Worm (Caenorhabditis elegans): Measurements from ENCODE around the gene stt-3.

Gene stt-3

DNA sequence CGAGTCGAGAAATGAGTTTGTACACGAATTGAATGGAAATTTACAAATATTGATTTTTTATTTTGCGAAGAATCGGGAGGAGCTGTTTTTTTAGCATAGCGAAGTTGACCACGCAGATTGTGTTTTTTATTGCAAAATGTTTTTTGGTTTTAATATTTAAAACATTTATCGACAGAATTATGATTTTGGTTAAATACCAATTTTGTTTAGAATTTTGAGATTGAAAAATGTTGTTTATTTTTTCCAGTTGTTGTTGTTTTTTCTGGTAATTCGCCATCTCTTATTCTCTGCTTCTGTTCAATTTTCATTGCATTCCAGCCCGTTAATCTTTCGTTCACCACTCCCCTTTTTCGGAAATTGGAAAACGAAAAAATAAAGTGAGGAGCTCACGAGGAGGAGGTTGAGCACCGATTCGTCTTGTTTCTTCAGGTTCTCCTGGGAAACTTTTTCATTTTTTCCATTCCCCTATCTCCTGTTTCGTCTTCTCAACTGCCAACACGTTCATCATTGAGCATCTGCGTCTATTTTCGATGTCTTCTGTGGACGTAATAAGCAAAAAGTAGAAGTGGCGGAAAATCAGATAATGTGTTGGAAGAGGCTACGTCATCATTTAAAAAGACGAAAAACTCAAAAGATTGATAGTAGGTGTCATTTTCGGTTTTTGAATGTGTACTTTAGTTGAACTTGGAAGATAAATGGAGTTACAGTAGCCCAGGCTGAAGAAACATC, 47.7 kb downstream of the stt-3 start, which contains the start of gene F47D12.7:
F47D12.7 (minus strand) TSS at position 51 of the 729 bp plus-strand sequence.
- no peak for TF ChIP-seq ceh-31 (tag; optimal IDR thresholded peaks at IDR 0.05)
- no peak for TF ChIP-seq ceh-14 (tag; optimal IDR thresholded peaks at IDR 0.05)
- no peak for TF ChIP-seq K02D7.2 (tag; optimal IDR thresholded peaks at IDR 0.05)
- no peak for TF ChIP-seq ceh-34 (tag; optimal IDR thresholded peaks at IDR 0.05)
- TF ChIP-seq C38D4.7 (GFP tag; optimal IDR thresholded peaks at IDR 0.05): no peak
- no peak for TF ChIP-seq tbx-7 (tag; optimal IDR thresholded peaks at IDR 0.05)
- TF ChIP-seq zip-5 (tag; optimal IDR thresholded peaks at IDR 0.05): no peak
- no peak for TF ChIP-seq unc-55 (GFP tag; optimal IDR thresholded peaks at IDR 0.05)
- no peak for TF ChIP-seq pat-9 (tag; optimal IDR thresholded peaks at IDR 0.05)
- TF ChIP-seq sox-4 (tag; optimal IDR thresholded peaks at IDR 0.05): no peak
- TF ChIP-seq che-1 (tag; optimal IDR thresholded peaks at IDR 0.05): no peak
- no peak for TF ChIP-seq hlh-15 (tag; optimal IDR thresholded peaks at IDR 0.05)
- no peak for TF ChIP-seq ztf-16 (tag; optimal IDR thresholded peaks at IDR 0.05)
- no peak for TF ChIP-seq T23F11.4 (GFP tag; optimal IDR thresholded peaks at IDR 0.05)
- no peak for TF ChIP-seq ceh-6 (GFP tag; optimal IDR thresholded peaks at IDR 0.05)
- no peak for TF ChIP-seq pqm-1 (tag; optimal IDR thresholded peaks at IDR 0.05)
- no peak for TF ChIP-seq gmeb-2 (tag; optimal IDR thresholded peaks at IDR 0.05)
- no peak for TF ChIP-seq nhr-11 (tag; optimal IDR thresholded peaks at IDR 0.05)
- TF ChIP-seq unc-3 (GFP tag; conservative IDR thresholded peaks at IDR 0.05): no peak
- TF ChIP-seq unc-3 (tag; optimal IDR thresholded peaks at IDR 0.05): no peak
- no peak for TF ChIP-seq fkh-6 (tag; optimal IDR thresholded peaks at IDR 0.05)

DNA sequence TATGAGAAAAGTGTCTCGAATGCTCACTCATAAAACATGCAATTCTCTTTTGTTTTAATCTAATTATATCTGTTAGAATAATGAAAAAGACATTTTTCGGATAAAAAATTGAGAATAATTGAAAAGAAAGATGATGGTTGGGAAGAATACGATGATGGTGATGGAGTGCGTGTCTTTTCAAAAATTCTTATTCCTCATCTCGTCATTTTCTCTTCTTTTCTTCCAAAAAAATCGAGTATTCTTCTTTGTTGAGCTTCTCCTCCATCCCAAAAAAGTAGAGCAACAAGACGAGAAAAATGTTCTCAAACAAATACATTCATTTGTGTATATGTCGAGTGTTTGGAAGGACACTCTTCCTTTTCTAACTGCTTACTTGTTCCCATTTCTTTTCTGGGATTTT, 49.2 kb downstream of the stt-3 start:
- TF ChIP-seq ceh-24 (tag; optimal IDR thresholded peaks at IDR 0.05) (no peak), ceh-2 (tag; optimal IDR thresholded peaks at IDR 0.05) (no peak), ceh-22 (tag; optimal IDR thresholded peaks at IDR 0.05) (no peak), lim-6 (tag; optimal IDR thresholded peaks at IDR 0.05) (no peak), ceh-45 (GFP tag; IDR thresholded peaks at IDR 0.05) (no peak), unc-55 (GFP tag; optimal IDR thresholded peaks at IDR 0.05) (no peak)

DNA sequence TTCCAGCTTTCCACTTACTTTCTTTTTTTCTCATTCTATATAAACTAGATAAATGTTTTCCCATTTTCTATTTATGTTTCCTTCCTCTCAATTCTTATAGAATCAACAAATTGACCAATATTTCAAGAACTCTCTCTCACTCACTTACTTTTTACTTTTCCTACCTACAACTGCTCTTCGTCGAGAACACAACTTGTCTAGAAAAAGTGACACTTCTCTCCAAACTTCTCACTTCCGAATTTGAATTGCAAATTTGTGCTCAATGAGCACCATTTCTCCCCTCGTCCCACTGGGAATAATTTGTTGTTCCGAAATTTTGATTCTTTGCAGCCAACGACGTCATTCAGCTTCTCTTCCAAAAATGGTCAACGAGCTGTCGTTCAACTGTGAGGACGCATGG, 49.7 kb downstream of the stt-3 start, which contains the start of gene F47D12.3:
F47D12.3 (plus strand) TSS at position 331 of the 400 bp plus-strand sequence.
- TF ChIP-seq ceh-24 (tag; optimal IDR thresholded peaks at IDR 0.05) (no peak), fkh-10 (GFP tag; optimal IDR thresholded peaks at IDR 0.05) (no peak), ahr-1 (tag; optimal IDR thresholded peaks at IDR 0.05) (no peak), npax-4 (tag; optimal IDR thresholded peaks at IDR 0.05) (no peak), ceh-48 (tag; optimal IDR thresholded peaks at IDR 0.05) (no peak), C08G9.2 (tag; optimal IDR thresholded peaks at IDR 0.05) (no peak), hlh-6 (tag; optimal IDR thresholded peaks at IDR 0.05) (no peak), unc-55 (GFP tag; optimal IDR thresholded peaks at IDR 0.05) (no peak), lim-6 (tag; optimal IDR thresholded peaks at IDR 0.05) (no peak), ceh-19 (GFP tag; optimal IDR thresholded peaks at IDR 0.05) (no peak), ets-4 (tag; optimal IDR thresholded peaks at IDR 0.05) (no peak), C38D4.7 (GFP tag; optimal IDR thresholded peaks at IDR 0.05) (no peak), tbx-2 (tag; optimal IDR thresholded peaks at IDR 0.05) (no peak), tbx-7 (tag; optimal IDR thresholded peaks at IDR 0.05) (no peak), F13H6.1 (tag; optimal IDR thresholded peaks at IDR 0.05) (no peak), elt-4 (tag; optimal IDR thresholded peaks at IDR 0.05) (no peak), nhr-11 (tag; optimal IDR thresholded peaks at IDR 0.05) (no peak), pax-1 (tag; optimal IDR thresholded peaks at IDR 0.05) (no peak), ceh-22 (tag; optimal IDR thresholded peaks at IDR 0.05) (no peak)

DNA sequence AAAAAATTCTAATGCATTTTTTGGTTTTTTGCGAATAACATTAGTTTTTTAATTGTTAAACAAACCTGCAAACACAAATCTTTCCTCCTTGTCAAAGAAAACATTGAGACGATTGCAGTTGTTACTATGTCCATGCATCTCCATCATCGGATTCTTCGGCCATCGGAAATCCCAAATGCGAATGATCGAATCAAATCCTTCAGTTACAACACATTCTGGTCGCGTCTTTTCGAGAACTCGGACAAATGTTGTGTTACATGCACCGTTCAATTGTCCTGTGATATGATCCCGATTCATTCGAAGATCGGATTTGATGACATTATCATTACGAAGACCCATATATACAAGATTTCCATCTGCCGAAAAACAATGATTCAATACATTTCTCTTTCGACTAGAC, 51.9 kb downstream of the stt-3 start:
- TF ChIP-seq hlh-30 (tag; optimal IDR thresholded peaks at IDR 0.05; ENCODE audit: insufficient read depth): no peak
